Worm (Caenorhabditis elegans) whole organism, L2 larva: ENCODE results near the gene R01B10.2.

Experiments used
- dmd-4 ChIP-seq: sonication (generic microtip); optimal IDR thresholded peaks from 2 replicates; lab custom pipeline; 2017; ENCODE audit warnings: missing biosample characterization, missing genetic modification characterization
- nhr-237 ChIP-seq: fragments of 150-350 bp; optimal IDR thresholded peaks from 2 replicates; lab custom pipeline; 2014; ENCODE audit warnings: missing biosample characterization, missing genetic modification characterization
- zag-1 ChIP-seq: fragments of 150-350 bp; optimal IDR thresholded peaks from 2 replicates; lab custom pipeline; 2014; ENCODE audit warnings: missing biosample characterization, missing genetic modification characterization

ce11 chrV:6017630-6018029, 23.6 kb downstream of the R01B10.2 start, which contains the start of the genes rpt-2 and aps-1:
- TF ChIP-seq zag-1 (peak; percentile 20), nhr-237 (no peak), dmd-4 (no peak)
